Fruit fly (Drosophila melanogaster): ENCODE results near the gene Fhos.

Gene Fhos

dm6 chr3L:8725674-8726073 is 27.7 kb upstream of the Fhos start, which contains the start of gene CG43965:
Gene CG43965, minus strand, starts transcription at chr3L:8725774.
- peak; percentile 2 for TF ChIP-seq Ets65A (GFP tag)
- TF ChIP-seq Fer3 (tag; optimal IDR thresholded peaks at IDR 0.05), result no peak

dm6 chr3L:8726317-8726841 is 27.0 kb upstream of the Fhos start, which contains the start of gene Cp18:
Gene Cp18, plus strand, starts transcription at chr3L:8726791.
- peak in 1 of 2 experiments; percentile 67 for TF ChIP-seq Pdp1 (GFP tag; optimal IDR thresholded peaks at IDR 0.05)
- no peak for TF ChIP-seq CG12391 (tag; optimal IDR thresholded peaks at IDR 0.05)
- TF ChIP-seq grau (tag; optimal IDR thresholded peaks at IDR 0.05), result no peak
- peak; percentile 53 for TF ChIP-seq Med (GFP tag)
- peak; percentile 43; the same call in 1 of the 3 replicates for TF ChIP-seq ci (GFP tag; IDR thresholded peaks at IDR 0.05)

dm6 chr3L:8728181-8728580 is 25.2 kb upstream of the Fhos start, which contains the start of gene Cp15:
Gene Cp15, plus strand, starts transcription at chr3L:8728481.
- no peak for TF ChIP-seq CG7786 (GFP tag; optimal IDR thresholded peaks at IDR 0.05)
- no peak for TF ChIP-seq run (tag; optimal IDR thresholded peaks at IDR 0.05)
- TF ChIP-seq CG12236 (GFP tag; optimal IDR thresholded peaks at IDR 0.05), result no peak
- no peak for TF ChIP-seq ewg (GFP tag; optimal IDR thresholded peaks at IDR 0.05)
- no peak for TF ChIP-seq CG33557 (GFP tag; optimal IDR thresholded peaks at IDR 0.05)
- TF ChIP-seq unc-4 (GFP tag; IDR thresholded peaks at IDR 0.05; ENCODE audit: partially characterized antibody), result no peak
- no peak for TF ChIP-seq chm (GFP tag; IDR thresholded peaks at IDR 0.05)
- no peak for TF ChIP-seq ase (GFP tag; IDR thresholded peaks at IDR 0.05)
- TF ChIP-seq CG10209 (GFP tag; optimal IDR thresholded peaks at IDR 0.05), result no peak
- TF ChIP-seq CG15269 (tag; optimal IDR thresholded peaks at IDR 0.05), result no peak
- no peak for TF ChIP-seq CG14710 (tag; optimal IDR thresholded peaks at IDR 0.05)
- no peak for TF ChIP-seq peb (GFP tag; IDR thresholded peaks at IDR 0.05)
- TF ChIP-seq CG31365 (tag; optimal IDR thresholded peaks at IDR 0.05), result no peak
- TF ChIP-seq CG7357 (GFP tag; IDR thresholded peaks at IDR 0.05), result no peak
- no peak for TF ChIP-seq pb (GFP tag; optimal IDR thresholded peaks at IDR 0.05)
- TF ChIP-seq Atf3 (GFP tag; optimal IDR thresholded peaks at IDR 0.05), result no peak
- TF ChIP-seq Elba2 (GFP tag; optimal IDR thresholded peaks at IDR 0.05), result no peak

- TF ChIP-seq E2f1 (GFP tag; IDR thresholded peaks at IDR 0.05) (no peak), CG17186 (GFP tag; optimal IDR thresholded peaks at IDR 0.05) (no peak), Eip74EF (GFP tag; optimal IDR thresholded peaks at IDR 0.05) (no peak), chn (GFP tag; optimal IDR thresholded peaks at IDR 0.05) (no peak), stc (GFP tag; IDR thresholded peaks at IDR 0.05) (no peak), CG1602 (GFP tag; optimal IDR thresholded peaks at IDR 0.05) (no peak), CG9609 (GFP tag; optimal IDR thresholded peaks at IDR 0.05) (no peak), CG17385 (GFP tag; optimal IDR thresholded peaks at IDR 0.05) (no peak), CG15696 (tag; optimal IDR thresholded peaks at IDR 0.05) (no peak), ara (GFP tag; IDR thresholded peaks at IDR 0.05) (no peak), vvl (GFP tag; IDR thresholded peaks at IDR 0.05) (no peak), cas (GFP tag; IDR thresholded peaks at IDR 0.05) (no peak), CG17568 (GFP tag; optimal IDR thresholded peaks at IDR 0.05) (no peak), Meics (GFP tag; optimal IDR thresholded peaks at IDR 0.05) (no peak)
Measured at dm6 chr3L:8729565-8729964, 23.9 kb upstream of the Fhos start, which contains the start of gene Cp19. Gene Cp19, plus strand, starts transcription at chr3L:8729865.

All from whole organism, embryonic.